Worm (Caenorhabditis elegans) whole organism, L4/young adult: Measurements from ENCODE around the gene col-81.

Experiments used
- W03F9.2 ChIP-seq: fragments of 150-350 bp; optimal IDR thresholded peaks from 2 replicates; lab custom pipeline; 2014; ENCODE audit warnings: missing biosample characterization, missing genetic modification characterization
- him-1 ChIP-seq: sonication (generic microtip); optimal IDR thresholded peaks from 2 replicates; lab custom pipeline; 2016; ENCODE audit warnings: missing genotype, missing genetic modification reagents, missing genetic modification characterization, missing compliant biosample characterization

DNA sequence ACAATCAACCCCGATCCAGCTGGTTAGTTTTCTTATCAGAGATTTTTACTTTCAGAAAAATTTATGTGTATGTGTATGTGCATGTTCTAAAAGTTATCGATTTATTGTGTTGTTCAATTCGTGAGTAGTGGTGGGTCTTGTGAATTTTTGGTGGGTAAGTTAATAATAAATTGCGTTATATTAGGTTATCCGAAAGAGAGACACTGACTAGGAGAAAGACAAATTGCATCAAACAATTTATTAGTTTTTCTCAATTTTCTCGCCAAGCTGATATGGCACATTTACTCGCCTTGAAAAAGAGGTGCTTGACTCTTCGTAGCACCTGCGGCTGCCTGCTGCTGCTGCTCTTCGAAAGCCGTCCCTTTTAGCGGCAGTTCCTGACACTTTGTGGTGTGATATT, 14.5 kb downstream of the col-81 start:
- no peak for TF ChIP-seq him-1 (tag; lab: Kevin White, UChicago)
- TF ChIP-seq W03F9.2 (tag; lab: Kevin White, UChicago), result no peak
